Fruit fly (Drosophila melanogaster): ENCODE measurements around the gene Nup58.

The Nup58 gene

DNA sequence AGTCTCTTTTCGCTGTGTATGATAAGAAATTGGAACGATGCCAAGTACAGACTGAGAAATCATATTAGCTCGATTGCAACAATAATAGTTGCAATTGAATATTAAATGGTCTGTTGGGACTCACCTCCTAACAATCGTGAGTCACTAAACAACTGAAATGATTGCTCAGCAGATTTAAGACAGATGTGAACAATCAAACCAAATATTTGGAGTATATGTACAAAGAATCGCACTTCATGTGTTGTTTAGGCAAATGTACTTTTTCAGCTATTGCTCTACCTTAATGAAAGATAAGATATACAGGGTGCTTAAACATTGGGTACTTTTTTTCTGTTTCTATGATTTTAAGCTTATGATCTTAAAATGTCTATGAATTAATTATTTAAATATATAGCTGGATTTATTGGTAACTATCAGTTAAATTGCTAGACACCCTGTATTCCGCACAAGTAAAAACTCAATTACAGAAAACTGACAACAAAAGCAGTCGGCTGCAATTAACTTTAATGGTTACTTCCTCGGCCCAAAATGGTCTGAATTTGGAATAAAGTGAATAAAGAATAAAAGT is 3.2 kb upstream of the Nup58 start (continued):
- no peak for TF ChIP-seq BEAF-32 (GFP tag; optimal IDR thresholded peaks at IDR 0.05)
- no peak for TF ChIP-seq Trl (optimal IDR thresholded peaks at IDR 0.05)
- TF ChIP-seq Trl (GFP tag; optimal IDR thresholded peaks at IDR 0.05) = no peak
- TF ChIP-seq her (GFP tag; optimal IDR thresholded peaks at IDR 0.05) = peak; percentile 31
- peak; percentile 76 for TF ChIP-seq CG2875 (GFP tag; optimal IDR thresholded peaks at IDR 0.05)
- TF ChIP-seq zf30C (GFP tag; optimal IDR thresholded peaks at IDR 0.05) = no peak
- TF ChIP-seq stwl (tag; optimal IDR thresholded peaks at IDR 0.05) = peak; percentile 15
- peak; percentile 49 for TF ChIP-seq CG13123 (GFP tag; optimal IDR thresholded peaks at IDR 0.05)
- peak; percentile 92 for TF ChIP-seq gem (tag; optimal IDR thresholded peaks at IDR 0.05)
- peak; percentile 88 for TF ChIP-seq al (GFP tag; IDR thresholded peaks at IDR 0.05)
- TF ChIP-seq prd (optimal IDR thresholded peaks at IDR 0.05) = no peak
- peak; percentile 85 for TF ChIP-seq prd (GFP tag; IDR thresholded peaks at IDR 0.05)
- peak; percentile 61 for TF ChIP-seq Ravus (GFP tag; IDR thresholded peaks at IDR 0.05)
- TF ChIP-seq CG18599 (GFP tag; optimal IDR thresholded peaks at IDR 0.05) = peak; percentile 89
- TF ChIP-seq CG10462 (GFP tag; optimal IDR thresholded peaks at IDR 0.05) = peak; percentile 39
- TF ChIP-seq E2f2 (GFP tag; IDR thresholded peaks at IDR 0.05) = peak; percentile 65; the same call in 1 of the 2 replicates
- TF ChIP-seq CG12155 (GFP tag; optimal IDR thresholded peaks at IDR 0.05) = peak; percentile 61
- peak; percentile 58 for TF ChIP-seq Max (GFP tag; optimal IDR thresholded peaks at IDR 0.05)
- TF ChIP-seq gcm2 (GFP tag; optimal IDR thresholded peaks at IDR 0.05) = no peak
- TF ChIP-seq ase (GFP tag; IDR thresholded peaks at IDR 0.05) = peak; percentile 85; the same call in 2 of the 3 replicates
- peak; percentile 68 for TF ChIP-seq Hr3 (GFP tag; optimal IDR thresholded peaks at IDR 0.05)
- no peak for TF ChIP-seq CG1832 (GFP tag; optimal IDR thresholded peaks at IDR 0.05)
- TF ChIP-seq CG5245 (GFP tag; optimal IDR thresholded peaks at IDR 0.05) = peak; percentile 46
- TF ChIP-seq dm (GFP tag; optimal IDR thresholded peaks at IDR 0.05) = no peak
- TF ChIP-seq Bdp1 (GFP tag; optimal IDR thresholded peaks at IDR 0.05) = peak; percentile 27
- peak; percentile 48 for TF ChIP-seq Lhr (GFP tag; optimal IDR thresholded peaks at IDR 0.05)
- TF ChIP-seq Hand (GFP tag; optimal IDR thresholded peaks at IDR 0.05) = peak; percentile 83
- no peak for TF ChIP-seq CG9876 (GFP tag; optimal IDR thresholded peaks at IDR 0.05)
- peak; percentile 57 for TF ChIP-seq eyg (GFP tag; optimal IDR thresholded peaks at IDR 0.05)
- no peak for TF ChIP-seq crp (GFP tag; optimal IDR thresholded peaks at IDR 0.05)
- TF ChIP-seq CG2116 (GFP tag; optimal IDR thresholded peaks at IDR 0.05) = peak; percentile 33
- TF ChIP-seq stc (GFP tag; IDR thresholded peaks at IDR 0.05) = peak; percentile 92
- peak; percentile 69; the same call in 2 of the 3 replicates for TF ChIP-seq CG6175 (GFP tag; IDR thresholded peaks at IDR 0.05)
- TF ChIP-seq D19B (GFP tag; optimal IDR thresholded peaks at IDR 0.05) = peak; percentile 62
- TF ChIP-seq CG12219 (GFP tag; optimal IDR thresholded peaks at IDR 0.05) = peak; percentile 87
- peak; percentile 91; the same call in 1 of the 2 replicates for TF ChIP-seq chm (GFP tag; IDR thresholded peaks at IDR 0.05)
- no peak for TF ChIP-seq dimm (GFP tag; IDR thresholded peaks at IDR 0.05)
- peak; percentile 2 to 52 for TF ChIP-seq chif (GFP tag; optimal IDR thresholded peaks at IDR 0.05)
- peak; percentile 60 for TF ChIP-seq CG11723 (GFP tag; optimal IDR thresholded peaks at IDR 0.05)
- peak; percentile 74 for TF ChIP-seq GATAe (GFP tag; conservative IDR thresholded peaks at IDR 0.05)
- peak; percentile 31 for TF ChIP-seq jumu (GFP tag; optimal IDR thresholded peaks at IDR 0.05)
- TF ChIP-seq CG18262 (tag; optimal IDR thresholded peaks at IDR 0.05) = peak; percentile 87
- peak; percentile 42 for TF ChIP-seq CG7928 (GFP tag; optimal IDR thresholded peaks at IDR 0.05)
- peak; percentile 82 for TF ChIP-seq lbe (GFP tag; optimal IDR thresholded peaks at IDR 0.05)
- TF ChIP-seq CG12744 (GFP tag; optimal IDR thresholded peaks at IDR 0.05) = peak; percentile 41
- peak; percentile 58 for TF ChIP-seq CG10274 (GFP tag; optimal IDR thresholded peaks at IDR 0.05)
- TF ChIP-seq sr (GFP tag; IDR thresholded peaks at IDR 0.05) = peak; percentile 57; the same call in 2 of the 3 replicates
- TF ChIP-seq wek (GFP tag; optimal IDR thresholded peaks at IDR 0.05) = peak; percentile 56
- TF ChIP-seq ap (GFP tag; IDR thresholded peaks at IDR 0.05) = peak; percentile 73
- TF ChIP-seq CG6254 (GFP tag; optimal IDR thresholded peaks at IDR 0.05) = peak; percentile 84
- TF ChIP-seq MBD-R2 (GFP tag; IDR thresholded peaks at IDR 0.05) = peak; percentile 58; the same call in 1 of the 2 replicates
